Fruit fly (Drosophila melanogaster): ENCODE measurements around the gene CG31550.

The CG31550 gene

DNA sequence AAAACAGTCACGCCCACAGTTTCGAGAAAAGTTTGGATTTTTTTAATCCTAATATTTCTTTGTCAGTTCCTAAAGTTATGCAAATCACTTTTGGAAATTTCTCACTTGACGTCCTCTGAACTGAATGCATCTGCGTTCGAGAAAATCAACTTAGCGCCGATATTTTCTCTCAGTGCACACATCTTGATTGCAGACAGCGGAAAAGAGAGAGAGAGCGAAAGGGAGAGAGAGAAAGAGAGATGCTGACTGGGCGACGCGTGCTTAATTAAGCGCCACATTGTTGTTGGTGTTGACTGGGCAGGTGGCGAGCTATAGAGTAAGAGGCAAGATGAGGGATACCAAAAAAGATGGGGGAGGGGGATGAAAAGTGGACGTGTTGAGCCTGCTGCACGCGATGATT is 33.3 kb downstream of the CG31550 start (continued):
- no peak for TF ChIP-seq Fer2 (tag; optimal IDR thresholded peaks at IDR 0.05)
- TF ChIP-seq bowl (GFP tag; IDR thresholded peaks at IDR 0.05): no peak
- no peak for TF ChIP-seq CG15073 (GFP tag; optimal IDR thresholded peaks at IDR 0.05)
- no peak for TF ChIP-seq wek (GFP tag; optimal IDR thresholded peaks at IDR 0.05)
- peak; percentile 22 for TF ChIP-seq Bteb2 (GFP tag; optimal IDR thresholded peaks at IDR 0.05)
- TF ChIP-seq Doc3 (GFP tag; IDR thresholded peaks at IDR 0.05; ENCODE audit: partially characterized antibody): no peak
- TF ChIP-seq wor (GFP tag; IDR thresholded peaks at IDR 0.05): 0 out of 2 replicates have a peak, but pooled peaks have one; percentile 22
- TF ChIP-seq Jarid2 (GFP tag; optimal IDR thresholded peaks at IDR 0.05): peak; percentile 19
- peak; percentile 6 for TF ChIP-seq salm (tag; optimal IDR thresholded peaks at IDR 0.05)
- TF ChIP-seq al (GFP tag; IDR thresholded peaks at IDR 0.05): no peak
- no peak for TF ChIP-seq bigmax (GFP tag; optimal IDR thresholded peaks at IDR 0.05)
- no peak for TF ChIP-seq YL-1 (GFP tag; optimal IDR thresholded peaks at IDR 0.05)
- TF ChIP-seq peb (GFP tag; IDR thresholded peaks at IDR 0.05): no peak
- no peak for TF ChIP-seq H15 (GFP tag; IDR thresholded peaks at IDR 0.05)
- TF ChIP-seq ind (GFP tag; optimal IDR thresholded peaks at IDR 0.05): peak; percentile 61
- 0 out of 3 replicates have a peak, but pooled peaks have one; percentile 57 for TF ChIP-seq otp (GFP tag; IDR thresholded peaks at IDR 0.05)
- no peak for TF ChIP-seq CG9817 (tag; optimal IDR thresholded peaks at IDR 0.05)
- no peak for TF ChIP-seq NFAT (GFP tag; IDR thresholded peaks at IDR 0.05)
- TF ChIP-seq CG8944 (GFP tag; optimal IDR thresholded peaks at IDR 0.05): peak; percentile 38
- no peak; the same call in 1 of the 2 replicates for TF ChIP-seq CG32532 (GFP tag; IDR thresholded peaks at IDR 0.05)
- TF ChIP-seq br (optimal IDR thresholded peaks at IDR 0.05): no peak
- peak; percentile 28 for TF ChIP-seq CG17385 (GFP tag; optimal IDR thresholded peaks at IDR 0.05)
- no peak for TF ChIP-seq cg (GFP tag; optimal IDR thresholded peaks at IDR 0.05)
- peak; percentile 58 for TF ChIP-seq CG30403 (GFP tag; optimal IDR thresholded peaks at IDR 0.05)
- TF ChIP-seq CG6683 (GFP tag; optimal IDR thresholded peaks at IDR 0.05): no peak
- peak; percentile 50 for TF ChIP-seq oc (tag; optimal IDR thresholded peaks at IDR 0.05)
- no peak for TF ChIP-seq CG5245 (GFP tag; optimal IDR thresholded peaks at IDR 0.05)
- TF ChIP-seq jumu (GFP tag; optimal IDR thresholded peaks at IDR 0.05): peak; percentile 40
- TF ChIP-seq lov (optimal IDR thresholded peaks at IDR 0.05): no peak
- TF ChIP-seq lov (GFP tag; IDR thresholded peaks at IDR 0.05): 0 out of 3 replicates have a peak, but pooled peaks have one; percentile 49
- TF ChIP-seq CG14014 (GFP tag; IDR thresholded peaks at IDR 0.05): 0 out of 2 replicates have a peak, but pooled peaks have one; percentile 37
- TF ChIP-seq MBD-R2 (GFP tag; IDR thresholded peaks at IDR 0.05): no peak
- peak; percentile 15 for TF ChIP-seq CG8359 (GFP tag; optimal IDR thresholded peaks at IDR 0.05; ENCODE audit: borderline replicate concordance)
- peak; percentile 93 for TF ChIP-seq Med (GFP tag)
- peak; percentile 48 for TF ChIP-seq CG17802 (tag; optimal IDR thresholded peaks at IDR 0.05)
- TF ChIP-seq phol (tag; optimal IDR thresholded peaks at IDR 0.05): peak; percentile 64
- no peak for TF ChIP-seq CG30020 (tag; optimal IDR thresholded peaks at IDR 0.05)
- no peak for TF ChIP-seq maf-S (GFP tag; optimal IDR thresholded peaks at IDR 0.05)
- TF ChIP-seq CoRest (tag; optimal IDR thresholded peaks at IDR 0.05): peak; percentile 57
- peak; percentile 43; the same call in 1 of the 2 replicates for TF ChIP-seq stc (GFP tag; IDR thresholded peaks at IDR 0.05)
- TF ChIP-seq CG31388 (GFP tag; optimal IDR thresholded peaks at IDR 0.05): no peak
- TF ChIP-seq Gug (GFP tag; IDR thresholded peaks at IDR 0.05): peak; percentile 40; the same call in 1 of the 4 replicates
- no peak; the same call in 1 of the 2 replicates for TF ChIP-seq Ravus (GFP tag; IDR thresholded peaks at IDR 0.05)
- no peak for TF ChIP-seq CTCF (GFP tag; optimal IDR thresholded peaks at IDR 0.05)
- no peak for TF ChIP-seq jigr1 (GFP tag; IDR thresholded peaks at IDR 0.05)
- no peak for TF ChIP-seq CG10543 (GFP tag; optimal IDR thresholded peaks at IDR 0.05)
- no peak for TF ChIP-seq pho (GFP tag; optimal IDR thresholded peaks at IDR 0.05)
- no peak for TF ChIP-seq CG3726 (GFP tag; IDR thresholded peaks at IDR 0.05)
- TF ChIP-seq gem (tag; optimal IDR thresholded peaks at IDR 0.05): peak; percentile 72
- peak; percentile 47 for TF ChIP-seq Rfx (GFP tag; IDR thresholded peaks at IDR 0.05)
- TF ChIP-seq fu2 (GFP tag; optimal IDR thresholded peaks at IDR 0.05): no peak
- TF ChIP-seq pnt (GFP tag; optimal IDR thresholded peaks at IDR 0.05): peak; percentile 36

All from whole organism, embryonic.